Fruit fly (Drosophila melanogaster): Measurements from ENCODE around the gene shv.
A peak's percentile ranks its signal among the peaks of the same experiment; 100 is the strongest.

Gene shv

dm6 chr2L:414593-415399 lies 38.1 kb upstream of the shv start, which contains the start of the genes AP-2alpha and ebi (continued):
- TF ChIP-seq lz (GFP tag; optimal IDR thresholded peaks at IDR 0.05) (peak; percentile 94), CG16779 (tag; optimal IDR thresholded peaks at IDR 0.05) (no peak), Sox15 (GFP tag; optimal IDR thresholded peaks at IDR 0.05) (peak; percentile 92), CG8119 (GFP tag; IDR thresholded peaks at IDR 0.05) (peak; percentile 83), achi (GFP tag; optimal IDR thresholded peaks at IDR 0.05) (peak; percentile 87), Ets96B (tag; optimal IDR thresholded peaks at IDR 0.05) (peak; percentile 72), CG6276 (GFP tag; optimal IDR thresholded peaks at IDR 0.05) (no peak), Hr38 (GFP tag; optimal IDR thresholded peaks at IDR 0.05) (peak; percentile 20), Smox (GFP tag; optimal IDR thresholded peaks at IDR 0.05) (no peak), fkh (GFP tag; optimal IDR thresholded peaks at IDR 0.05) (peak; percentile 79)

- TF ChIP-seq Ets21C (GFP tag; optimal IDR thresholded peaks at IDR 0.05): peak; percentile 32
- TF ChIP-seq Hr4 (GFP tag; optimal IDR thresholded peaks at IDR 0.05): no peak
- TF ChIP-seq Met (GFP tag; optimal IDR thresholded peaks at IDR 0.05): peak; percentile 76
- TF ChIP-seq Sox15 (GFP tag; optimal IDR thresholded peaks at IDR 0.05): no peak
- TF ChIP-seq CG8632 (GFP tag; optimal IDR thresholded peaks at IDR 0.05): peak; percentile 71
- peak; percentile 38 for TF ChIP-seq CG8319 (GFP tag; optimal IDR thresholded peaks at IDR 0.05)
- TF ChIP-seq Sox102F (GFP tag; optimal IDR thresholded peaks at IDR 0.05): peak; percentile 77
- TF ChIP-seq Smox (GFP tag; optimal IDR thresholded peaks at IDR 0.05): peak; percentile 68
- peak; percentile 48 for TF ChIP-seq dac (GFP tag; optimal IDR thresholded peaks at IDR 0.05)
- peak; percentile 18 for TF ChIP-seq spab (GFP tag; optimal IDR thresholded peaks at IDR 0.05)
- TF ChIP-seq Ets96B (tag; optimal IDR thresholded peaks at IDR 0.05): peak; percentile 39
- peak; percentile 63 for TF ChIP-seq fd85E (GFP tag; optimal IDR thresholded peaks at IDR 0.05)
- TF ChIP-seq Lpt (GFP tag; optimal IDR thresholded peaks at IDR 0.05): no peak
- peak; percentile 12 for TF ChIP-seq CG32006 (GFP tag; optimal IDR thresholded peaks at IDR 0.05)
- TF ChIP-seq CG16779 (tag; optimal IDR thresholded peaks at IDR 0.05): peak; percentile 69
- no peak for TF ChIP-seq CG11902 (GFP tag; optimal IDR thresholded peaks at IDR 0.05)
- peak; percentile 78 for TF ChIP-seq vri (GFP tag; optimal IDR thresholded peaks at IDR 0.05)
- TF ChIP-seq CG4318 (GFP tag; optimal IDR thresholded peaks at IDR 0.05): no peak
- TF ChIP-seq Hr38 (GFP tag; optimal IDR thresholded peaks at IDR 0.05): no peak
- peak; percentile 49 for TF ChIP-seq CG6163 (GFP tag; IDR thresholded peaks at IDR 0.05)
- peak; percentile 42 for TF ChIP-seq Hr39 (GFP tag; optimal IDR thresholded peaks at IDR 0.05)
- TF ChIP-seq ss (GFP tag; optimal IDR thresholded peaks at IDR 0.05): peak; percentile 73 to 82
- TF ChIP-seq fd59A (GFP tag; optimal IDR thresholded peaks at IDR 0.05): peak; percentile 28
- TF ChIP-seq Gug (GFP tag; IDR thresholded peaks at IDR 0.05): no peak
- peak; percentile 74 for TF ChIP-seq pdm3 (GFP tag; optimal IDR thresholded peaks at IDR 0.05)
- TF ChIP-seq CG15336 (GFP tag; IDR thresholded peaks at IDR 0.05): 0 out of 2 replicates have a peak, but pooled peaks have one; percentile 23
- peak; percentile 71 for TF ChIP-seq CG6808 (GFP tag; optimal IDR thresholded peaks at IDR 0.05)
- no peak; the same call in 2 of the 3 replicates for TF ChIP-seq CG8119 (GFP tag; IDR thresholded peaks at IDR 0.05)
- peak; percentile 71 for TF ChIP-seq CG34406 (GFP tag; optimal IDR thresholded peaks at IDR 0.05)
- TF ChIP-seq achi (GFP tag; optimal IDR thresholded peaks at IDR 0.05): peak; percentile 68
- TF ChIP-seq topi (GFP tag; optimal IDR thresholded peaks at IDR 0.05): peak; percentile 73
- peak; percentile 76 for TF ChIP-seq net (GFP tag; optimal IDR thresholded peaks at IDR 0.05)
- peak; percentile 76 for TF ChIP-seq Eip75B (GFP tag; optimal IDR thresholded peaks at IDR 0.05)
- peak; percentile 66 for TF ChIP-seq cyc (GFP tag; optimal IDR thresholded peaks at IDR 0.05)
- peak; percentile 61 for TF ChIP-seq acj6 (GFP tag; optimal IDR thresholded peaks at IDR 0.05)
- TF ChIP-seq CG7368 (GFP tag; optimal IDR thresholded peaks at IDR 0.05): peak; percentile 69
- TF ChIP-seq CG3919 (GFP tag; optimal IDR thresholded peaks at IDR 0.05): peak; percentile 81
- TF ChIP-seq Blimp-1 (GFP tag; optimal IDR thresholded peaks at IDR 0.05): peak; percentile 42
- TF ChIP-seq dsx (GFP tag; optimal IDR thresholded peaks at IDR 0.05; ENCODE audit: poor library complexity, severe bottlenecking): peak; percentile 19
- peak; percentile 56 for TF ChIP-seq CG6792 (GFP tag; optimal IDR thresholded peaks at IDR 0.05)
- TF ChIP-seq esn (GFP tag; optimal IDR thresholded peaks at IDR 0.05): peak; percentile 86
- peak; percentile 90 for TF ChIP-seq CG6854 (GFP tag; optimal IDR thresholded peaks at IDR 0.05)
- peak; percentile 66 for TF ChIP-seq Sox14 (GFP tag; optimal IDR thresholded peaks at IDR 0.05)
These were observed 33.2 kb upstream of the shv start, which contains the start of the genes CG13690 and RpLP1 for dm6 chr2L:419620-420184. TSS of gene CG13690 (minus strand) at chr2L:419652. TSS of gene RpLP1 (plus strand) at chr2L:419952.

Data from whole organism, prepupa.